Worm (Caenorhabditis elegans): Measurements from ENCODE around the gene F11E6.10.

The F11E6.10 gene

DNA sequence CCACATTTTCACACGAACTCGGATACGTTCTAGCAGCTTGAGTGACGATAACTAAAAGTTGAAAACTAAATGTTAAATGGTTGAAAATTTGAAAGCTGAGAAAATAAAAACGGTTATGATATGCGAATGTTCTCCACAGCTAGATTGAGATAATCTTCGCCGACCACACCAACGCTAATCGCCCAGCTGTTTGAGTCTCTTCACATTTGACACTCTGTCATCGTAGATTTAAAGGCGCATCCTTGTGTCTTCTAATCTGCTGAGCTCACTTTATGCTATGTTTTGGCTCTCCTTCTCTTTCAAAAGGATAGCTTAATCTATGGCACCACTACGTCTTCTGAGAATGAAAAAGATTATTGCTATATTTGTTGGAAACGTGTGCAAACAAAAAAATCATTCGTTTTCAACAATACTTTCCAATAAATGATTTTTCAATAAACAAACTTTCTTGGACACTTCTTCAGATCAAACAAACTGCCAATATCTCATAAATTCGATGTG is at the start of gene F11E6.10:
TSS of gene F11E6.10 (minus strand) at position 51 of the 501 bp plus-strand sequence.
- TF ChIP-seq sdc-2 (tag; optimal IDR thresholded peaks at IDR 0.05) (no peak), tbx-2 (tag; optimal IDR thresholded peaks at IDR 0.05) (no peak), ceh-2 (tag; optimal IDR thresholded peaks at IDR 0.05) (no peak), pha-2 (tag; optimal IDR thresholded peaks at IDR 0.05) (no peak), unc-42 (tag; optimal IDR thresholded peaks at IDR 0.05) (no peak), ceh-14 (tag; optimal IDR thresholded peaks at IDR 0.05) (no peak), nfya-1 (tag; optimal IDR thresholded peaks at IDR 0.05) (no peak), syd-9 (tag; optimal IDR thresholded peaks at IDR 0.05) (no peak), elt-4 (tag; optimal IDR thresholded peaks at IDR 0.05) (no peak)

DNA sequence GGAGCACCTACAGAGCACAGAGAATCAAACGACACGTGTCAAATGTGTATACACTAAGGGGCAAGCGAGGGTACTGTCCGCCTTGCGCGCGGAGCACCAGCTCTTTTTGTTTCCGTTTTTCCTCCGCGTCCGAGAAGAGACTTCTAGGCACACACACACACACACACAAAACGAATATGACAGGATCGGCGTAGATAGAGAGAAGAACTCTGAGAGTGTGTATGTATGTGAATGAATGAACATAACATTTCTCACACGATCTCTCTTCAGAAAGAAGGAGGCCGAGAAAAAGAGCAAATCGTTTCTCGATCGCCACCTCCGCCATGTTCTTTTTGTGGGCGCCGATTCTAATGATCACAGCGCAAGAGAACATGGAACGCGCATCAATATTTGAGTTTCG is 27.7 kb upstream of the F11E6.10 start, which contains the start of gene nas-6:
TSS of gene nas-6 (minus strand) at position 101 of the 400 bp plus-strand sequence.
- TF ChIP-seq K02D7.2 (tag; optimal IDR thresholded peaks at IDR 0.05) (no peak), pha-2 (tag; optimal IDR thresholded peaks at IDR 0.05) (no peak), ets-4 (tag; optimal IDR thresholded peaks at IDR 0.05) (no peak), ceh-45 (GFP tag; IDR thresholded peaks at IDR 0.05) (no peak), ceh-19 (GFP tag; optimal IDR thresholded peaks at IDR 0.05) (no peak), madf-2 (tag; optimal IDR thresholded peaks at IDR 0.05) (no peak), Y22D7AL.16 (tag; optimal IDR thresholded peaks at IDR 0.05) (no peak), K09A11.1 (tag; optimal IDR thresholded peaks at IDR 0.05; ENCODE audit: insufficient read depth) (no peak), nhr-11 (tag; optimal IDR thresholded peaks at IDR 0.05) (no peak), unc-42 (tag; optimal IDR thresholded peaks at IDR 0.05) (no peak), fax-1 (tag; optimal IDR thresholded peaks at IDR 0.05) (no peak), ttx-3 (tag; optimal IDR thresholded peaks at IDR 0.05) (no peak), rnt-1 (tag; optimal IDR thresholded peaks at IDR 0.05) (no peak), hlh-13 (GFP tag; optimal IDR thresholded peaks at IDR 0.05) (no peak), ztf-16 (tag; optimal IDR thresholded peaks at IDR 0.05) (no peak), zip-5 (tag; optimal IDR thresholded peaks at IDR 0.05) (no peak)

DNA sequence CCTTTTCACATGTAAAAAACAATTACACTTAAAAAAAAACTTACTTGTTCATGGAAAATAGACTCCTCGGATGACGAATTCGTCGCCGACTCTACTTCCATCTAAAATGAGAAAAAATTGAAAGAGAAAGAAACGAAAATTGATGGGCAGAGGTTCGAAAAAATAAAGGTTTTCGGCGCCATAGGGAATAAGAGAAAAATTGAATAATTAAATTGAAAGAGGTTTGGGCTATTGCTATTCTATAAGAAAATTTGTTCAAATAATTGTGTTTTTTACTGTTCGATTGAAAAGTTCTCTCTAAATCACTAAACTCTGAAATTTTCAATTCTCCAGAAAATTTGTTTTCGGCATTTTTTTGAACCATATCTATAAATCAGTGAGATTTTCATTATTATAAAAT is 20.3 kb upstream of the F11E6.10 start, which contains the start of gene rabr-2:
TSS of gene rabr-2 (minus strand) at position 101 of the 400 bp plus-strand sequence.
- TF ChIP-seq unc-42 (tag; optimal IDR thresholded peaks at IDR 0.05) (no peak), tbx-7 (tag; optimal IDR thresholded peaks at IDR 0.05) (no peak), elt-2 (tag; optimal IDR thresholded peaks at IDR 0.05) (no peak), ttx-3 (tag; optimal IDR thresholded peaks at IDR 0.05) (no peak), ahr-1 (tag; optimal IDR thresholded peaks at IDR 0.05) (no peak), ama-1 (optimal IDR thresholded peaks at IDR 0.05) (no peak), gmeb-2 (tag; optimal IDR thresholded peaks at IDR 0.05) (no peak), unc-55 (GFP tag; optimal IDR thresholded peaks at IDR 0.05) (no peak)

DNA sequence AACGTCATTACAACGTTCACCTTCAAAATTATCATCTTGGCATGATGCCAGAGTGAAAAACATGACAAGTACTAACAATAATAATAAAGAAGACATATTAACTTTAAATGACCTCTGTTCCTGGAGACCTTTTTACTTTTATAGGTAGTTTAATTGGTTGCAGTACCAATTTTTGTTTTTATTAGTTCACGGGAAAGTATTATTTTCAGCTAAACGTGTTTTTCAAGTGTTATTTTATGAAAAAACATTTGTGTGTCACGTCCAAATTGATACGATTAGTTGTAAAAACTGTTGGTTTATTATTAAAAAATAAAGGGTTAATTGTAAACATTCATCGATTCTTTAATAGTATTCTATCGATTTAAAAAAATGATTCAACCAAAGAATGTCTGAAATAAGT is 12.8 kb upstream of the F11E6.10 start, which contains the start of gene grl-24:
TSS of gene grl-24 (minus strand) at position 101 of the 400 bp plus-strand sequence.
- TF ChIP-seq K09A11.1 (tag; optimal IDR thresholded peaks at IDR 0.05; ENCODE audit: insufficient read depth), result no peak
- TF ChIP-seq fkh-6 (tag; optimal IDR thresholded peaks at IDR 0.05), result no peak
- no peak for TF ChIP-seq elt-2 (tag; optimal IDR thresholded peaks at IDR 0.05)
- no peak for TF ChIP-seq madf-2 (tag; optimal IDR thresholded peaks at IDR 0.05)
- no peak for TF ChIP-seq K02D7.2 (tag; optimal IDR thresholded peaks at IDR 0.05)
- TF ChIP-seq npax-4 (tag; optimal IDR thresholded peaks at IDR 0.05), result no peak
- TF ChIP-seq syd-9 (tag; optimal IDR thresholded peaks at IDR 0.05), result no peak
- no peak for TF ChIP-seq dmd-4 (tag; optimal IDR thresholded peaks at IDR 0.05; ENCODE audit: borderline replicate concordance)
- TF ChIP-seq hlh-15 (tag; optimal IDR thresholded peaks at IDR 0.05), result no peak
- TF ChIP-seq pros-1 (tag; optimal IDR thresholded peaks at IDR 0.05), result no peak
- TF ChIP-seq lin-11 (tag; optimal IDR thresholded peaks at IDR 0.05), result no peak
- no peak for TF ChIP-seq unc-42 (tag; optimal IDR thresholded peaks at IDR 0.05)

DNA sequence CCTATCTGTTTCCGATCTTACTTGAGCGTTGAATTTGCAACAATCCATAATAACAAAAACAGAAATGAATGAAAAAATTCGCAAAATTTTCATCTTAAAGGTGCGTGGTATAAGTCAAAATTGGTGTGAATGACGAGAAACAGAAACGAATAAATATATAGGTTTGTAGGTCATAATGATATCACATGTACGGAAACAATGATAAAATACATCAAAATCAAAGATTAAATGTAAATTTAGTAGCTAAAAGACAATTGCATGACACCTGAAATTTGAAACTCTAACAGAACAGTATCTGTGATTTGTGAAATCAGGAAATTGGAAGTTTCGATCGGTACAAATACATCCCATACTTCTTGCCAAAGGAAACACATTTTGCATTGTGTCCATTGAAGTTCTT is 12.3 kb upstream of the F11E6.10 start, which contains the start of gene F11E6.9:
TSS of gene F11E6.9 (minus strand) at position 101 of the 400 bp plus-strand sequence.
- TF ChIP-seq ceh-18 (tag; optimal IDR thresholded peaks at IDR 0.05), result no peak
- no peak for TF ChIP-seq dve-1 (tag; optimal IDR thresholded peaks at IDR 0.05)
- no peak for TF ChIP-seq ref-2 (tag; optimal IDR thresholded peaks at IDR 0.05)
- TF ChIP-seq lin-11 (tag; optimal IDR thresholded peaks at IDR 0.05), result no peak
- no peak for TF ChIP-seq nhr-232 (tag; optimal IDR thresholded peaks at IDR 0.05)
- no peak for TF ChIP-seq mec-3 (tag; optimal IDR thresholded peaks at IDR 0.05; ENCODE audit: borderline replicate concordance)
- TF ChIP-seq ceh-9 (tag; optimal IDR thresholded peaks at IDR 0.05), result no peak
- no peak for TF ChIP-seq hlh-15 (tag; optimal IDR thresholded peaks at IDR 0.05)
- no peak for TF ChIP-seq Y22D7AL.16 (tag; optimal IDR thresholded peaks at IDR 0.05)
- TF ChIP-seq ceh-30 (tag; optimal IDR thresholded peaks at IDR 0.05), result no peak
- no peak for TF ChIP-seq ceh-48 (tag; optimal IDR thresholded peaks at IDR 0.05)
- TF ChIP-seq ztf-16 (tag; optimal IDR thresholded peaks at IDR 0.05), result no peak
- no peak for TF ChIP-seq dmd-4 (tag; optimal IDR thresholded peaks at IDR 0.05; ENCODE audit: borderline replicate concordance)
- TF ChIP-seq ama-1 (optimal IDR thresholded peaks at IDR 0.05), result no peak
- no peak for TF ChIP-seq ceh-45 (GFP tag; IDR thresholded peaks at IDR 0.05)
- TF ChIP-seq elt-2 (tag; optimal IDR thresholded peaks at IDR 0.05), result no peak
- TF ChIP-seq pha-2 (tag; optimal IDR thresholded peaks at IDR 0.05), result no peak
- no peak for TF ChIP-seq pax-1 (tag; optimal IDR thresholded peaks at IDR 0.05)
- no peak for TF ChIP-seq ceh-2 (tag; optimal IDR thresholded peaks at IDR 0.05)
- TF ChIP-seq ceh-6 (GFP tag; optimal IDR thresholded peaks at IDR 0.05), result no peak

Measured in whole organism, late embryonic.